Fruit fly (Drosophila melanogaster) whole organism, adult: ENCODE measurements around the gene CG14401.

ENCODE experiments used
- CG11617 ChIP-seq: fragments of 200-800 bp; sonication (Bioruptor generic); optimal IDR thresholded peaks from 2 replicates; lab custom pipeline; 2017; ENCODE audit warnings: mild to moderate bottlenecking, missing biosample characterization, missing genetic modification reagents, missing genetic modification characterization
- CG12768 ChIP-seq: fragments of 200-800 bp; sonication (Bioruptor generic); optimal IDR thresholded peaks from 2 replicates; lab custom pipeline; 2017; ENCODE audit warnings: missing biosample characterization, missing genetic modification characterization, mild to moderate bottlenecking, moderate library complexity, missing genetic modification reagents
- CG14711 ChIP-seq: fragments of 200-800 bp; sonication (Bioruptor generic); optimal IDR thresholded peaks from 2 replicates; lab custom pipeline; 2018; ENCODE audit warnings: missing biosample characterization, mild to moderate bottlenecking, missing genetic modification characterization, moderate library complexity
- CG1620 ChIP-seq: fragments of 200-800 bp; sonication (Bioruptor generic); optimal IDR thresholded peaks from 2 replicates; lab custom pipeline; 2016; ENCODE audit warnings: missing biosample characterization, missing genetic modification characterization
- CG33017 ChIP-seq: fragments of 200-800 bp; sonication (Bioruptor generic); optimal IDR thresholded peaks from 2 replicates; lab custom pipeline; 2018; ENCODE audit warnings: missing biosample characterization, mild to moderate bottlenecking, missing genetic modification characterization, moderate library complexity
- CG5204 ChIP-seq: fragments of 200-800 bp; sonication (Bioruptor generic); optimal IDR thresholded peaks from 2 replicates; lab custom pipeline; 2016; ENCODE audit warnings: missing biosample characterization, missing genetic modification characterization
- CG7045 ChIP-seq: fragments of 200-800 bp; sonication (Bioruptor generic); optimal IDR thresholded peaks from 2 replicates; lab custom pipeline; 2017; ENCODE audit warnings: missing biosample characterization, mild to moderate bottlenecking, missing genetic modification characterization
- CG7101 ChIP-seq: fragments of 200-800 bp; sonication (Bioruptor generic); optimal IDR thresholded peaks from 2 replicates; lab custom pipeline; 2018; ENCODE audit warnings: missing biosample characterization, mild to moderate bottlenecking, missing genetic modification characterization, moderate library complexity
- Clk ChIP-seq: fragments of 200-800 bp; sonication (Bioruptor generic); optimal IDR thresholded peaks from 2 replicates; lab custom pipeline; 2017; ENCODE audit warnings: missing biosample characterization, missing genetic modification characterization
- Crg-1 ChIP-seq: fragments of 200-800 bp; sonication (Bioruptor generic); optimal IDR thresholded peaks from 2 replicates; lab custom pipeline; 2016; ENCODE audit warnings: missing biosample characterization, missing genetic modification characterization
- Hr96 ChIP-seq: fragments of 200-800 bp; sonication (Bioruptor generic); optimal IDR thresholded peaks from 2 replicates; lab custom pipeline; 2016; ENCODE audit warnings: missing biosample characterization, missing genetic modification characterization
- Mnt ChIP-seq: fragments of 200-800 bp; sonication (Bioruptor generic); optimal IDR thresholded peaks from 2 replicates; lab custom pipeline; 2016; ENCODE audit warnings: missing biosample characterization, mild to moderate bottlenecking, missing genetic modification characterization
- bab1 ChIP-seq: fragments of 200-800 bp; sonication (Bioruptor generic); optimal IDR thresholded peaks from 3 replicates; lab custom pipeline; 2019; ENCODE audit warnings: missing biosample characterization, mild to moderate bottlenecking, missing genetic modification characterization, moderate library complexity
- cic ChIP-seq: fragments of 200-800 bp; sonication (Bioruptor generic); optimal IDR thresholded peaks from 2 replicates; lab custom pipeline; 2017; ENCODE audit warnings: missing biosample characterization, mild to moderate bottlenecking, missing genetic modification characterization, moderate library complexity
- cnc ChIP-seq, 2 experiments: fragments of >200 bp; optimal IDR thresholded peaks; 2 replicates each; lab custom pipeline; 2017
- kay ChIP-seq: fragments of 200-800 bp; sonication (Bioruptor generic); peaks from one replicate; lab custom pipeline; 2016; ENCODE audit warnings: missing biosample characterization, missing genetic modification characterization, borderline replicate concordance
- ovo ChIP-seq: fragments of 200-800 bp; sonication (Bioruptor generic); optimal IDR thresholded peaks from 2 replicates; lab custom pipeline; 2016; ENCODE audit warnings: missing biosample characterization, missing genetic modification characterization
- pad ChIP-seq: fragments of 200-800 bp; sonication (Bioruptor generic); optimal IDR thresholded peaks from 3 replicates; lab custom pipeline; 2017; ENCODE audit warnings: missing biosample characterization, missing genetic modification characterization, mild to moderate bottlenecking, moderate library complexity, missing genetic modification reagents
- tj ChIP-seq: fragments of 200-800 bp; sonication (Bioruptor generic); optimal IDR thresholded peaks from 3 replicates; lab custom pipeline; 2017; ENCODE audit warnings: missing biosample characterization, mild to moderate bottlenecking, missing genetic modification characterization, moderate library complexity
- toe ChIP-seq: fragments of 200-800 bp; sonication (Bioruptor generic); optimal IDR thresholded peaks from 2 replicates; lab custom pipeline; 2016; ENCODE audit warnings: missing biosample characterization, missing genetic modification characterization

CG14401 gene

DNA sequence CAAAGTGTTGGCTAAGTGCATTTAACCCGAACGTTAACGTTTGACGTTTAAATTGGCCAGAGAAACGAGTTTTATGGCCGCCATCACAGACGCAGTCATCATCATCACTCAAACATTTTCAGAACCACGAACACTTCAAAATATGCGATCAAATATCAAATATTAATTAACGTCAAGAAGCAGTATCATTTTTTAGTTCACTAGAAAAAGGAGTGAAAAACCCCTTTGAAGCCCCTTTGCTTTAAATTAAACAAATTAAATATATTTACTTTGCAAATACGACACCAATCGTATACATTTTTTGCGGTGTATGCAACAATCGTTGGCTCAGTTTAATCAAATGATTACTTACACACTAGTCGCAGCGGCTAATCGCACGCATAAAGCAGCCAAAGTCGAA, 25.3 kb upstream of the CG14401 start:
- TF ChIP-seq Mnt (GFP tag; lab: Kevin White, UChicago) = no peak
- no peak for TF ChIP-seq CG1620 (GFP tag; lab: Kevin White, UChicago)
- no peak for TF ChIP-seq toe
- no peak for TF ChIP-seq CG5204
- TF ChIP-seq Hr96 (GFP tag; lab: Kevin White, UChicago) = no peak
- TF ChIP-seq CG11617 (GFP tag; lab: Kevin White, UChicago) = no peak
- TF ChIP-seq CG12768 (GFP tag; lab: Kevin White, UChicago) = no peak
- TF ChIP-seq cic (GFP tag; lab: Kevin White, UChicago) = no peak
- no peak for TF ChIP-seq kay (GFP tag; lab: Kevin White, UChicago)
- TF ChIP-seq ovo (GFP tag; lab: Kevin White, UChicago) = no peak
- no peak for TF ChIP-seq CG14711 (tag; lab: Kevin White, UChicago)
- TF ChIP-seq CG7045 (GFP tag; lab: Kevin White, UChicago) = no peak
- TF ChIP-seq cnc (optimal IDR thresholded peaks at IDR 0.05; lab: Kevin White, UChicago) = no peak
- no peak for TF ChIP-seq pad (GFP tag; lab: Kevin White, UChicago)

DNA sequence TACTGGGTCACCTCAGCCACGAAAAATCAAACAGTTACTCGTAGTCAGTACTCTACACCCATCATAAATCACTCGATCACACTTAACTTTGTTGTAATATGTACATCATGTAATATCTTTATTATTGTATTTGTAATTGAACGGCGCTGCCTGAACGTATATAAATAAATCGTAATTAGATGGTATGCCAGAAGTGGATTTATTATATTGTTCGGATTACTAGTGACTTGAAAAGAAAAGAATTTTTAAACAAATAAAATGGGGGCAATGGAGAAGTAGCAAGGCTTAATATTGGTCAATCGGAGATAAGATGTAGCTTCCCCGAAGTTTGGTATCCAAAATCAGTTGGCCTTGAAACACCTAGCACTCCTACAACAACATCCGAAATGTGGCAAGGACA, 20.7 kb upstream of the CG14401 start, which contains the start of gene CG14402:
TSS of gene CG14402 (plus strand) at position 301 of the 400 bp plus-strand sequence.
- TF ChIP-seq CG12768 (GFP tag; lab: Kevin White, UChicago) = no peak
- TF ChIP-seq Mnt (GFP tag; lab: Kevin White, UChicago) = no peak
- no peak for TF ChIP-seq cnc (optimal IDR thresholded peaks at IDR 0.05; lab: Kevin White, UChicago)
- no peak for TF ChIP-seq bab1 (GFP tag; lab: Kevin White, UChicago)
- TF ChIP-seq CG14711 (tag; lab: Kevin White, UChicago) = no peak
- TF ChIP-seq kay (GFP tag; lab: Kevin White, UChicago) = no peak
- TF ChIP-seq Crg-1 = no peak
- no peak for TF ChIP-seq ovo (GFP tag; lab: Kevin White, UChicago)
- no peak for TF ChIP-seq CG11617 (GFP tag; lab: Kevin White, UChicago)
- TF ChIP-seq cic (GFP tag; lab: Kevin White, UChicago) = no peak
- TF ChIP-seq CG5204 = no peak
- TF ChIP-seq CG1620 (GFP tag; lab: Kevin White, UChicago) = no peak
- TF ChIP-seq toe = no peak
- no peak for TF ChIP-seq CG7045 (GFP tag; lab: Kevin White, UChicago)
- no peak for TF ChIP-seq pad (GFP tag; lab: Kevin White, UChicago)

DNA sequence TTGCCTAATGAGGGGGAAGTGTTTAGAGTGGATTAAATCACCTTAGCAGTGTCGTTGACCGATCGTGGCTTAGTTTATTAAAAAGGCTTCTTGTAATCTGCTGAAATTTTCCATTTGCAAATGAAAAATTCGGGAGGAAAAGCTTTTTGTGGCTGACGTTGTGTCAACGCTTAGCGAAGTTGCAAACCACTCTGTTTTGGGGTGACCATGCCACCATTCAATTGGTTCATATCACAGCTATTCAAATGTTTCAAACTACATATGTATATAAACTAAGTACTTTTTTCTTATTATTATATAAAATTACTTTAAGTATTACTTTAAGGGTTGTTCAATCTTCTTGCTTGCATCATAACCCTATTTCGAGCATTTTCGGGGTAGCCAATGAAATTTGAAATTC, 18.1 kb upstream of the CG14401 start:
- TF ChIP-seq Crg-1 (no peak), CG1620 (GFP tag; lab: Kevin White, UChicago) (no peak), Clk (GFP tag; lab: Kevin White, UChicago) (no peak), CG11617 (GFP tag; lab: Kevin White, UChicago) (no peak), toe (no peak), tj (GFP tag; lab: Kevin White, UChicago) (no peak), CG5204 (no peak), bab1 (GFP tag; lab: Kevin White, UChicago) (no peak), Hr96 (GFP tag; lab: Kevin White, UChicago) (no peak), cic (GFP tag; lab: Kevin White, UChicago) (no peak), CG12768 (GFP tag; lab: Kevin White, UChicago) (no peak), kay (GFP tag; lab: Kevin White, UChicago) (no peak), CG7045 (GFP tag; lab: Kevin White, UChicago) (no peak), Mnt (GFP tag; lab: Kevin White, UChicago) (no peak), CG14711 (tag; lab: Kevin White, UChicago) (no peak), pad (GFP tag; lab: Kevin White, UChicago) (no peak), ovo (GFP tag; lab: Kevin White, UChicago) (no peak)

DNA sequence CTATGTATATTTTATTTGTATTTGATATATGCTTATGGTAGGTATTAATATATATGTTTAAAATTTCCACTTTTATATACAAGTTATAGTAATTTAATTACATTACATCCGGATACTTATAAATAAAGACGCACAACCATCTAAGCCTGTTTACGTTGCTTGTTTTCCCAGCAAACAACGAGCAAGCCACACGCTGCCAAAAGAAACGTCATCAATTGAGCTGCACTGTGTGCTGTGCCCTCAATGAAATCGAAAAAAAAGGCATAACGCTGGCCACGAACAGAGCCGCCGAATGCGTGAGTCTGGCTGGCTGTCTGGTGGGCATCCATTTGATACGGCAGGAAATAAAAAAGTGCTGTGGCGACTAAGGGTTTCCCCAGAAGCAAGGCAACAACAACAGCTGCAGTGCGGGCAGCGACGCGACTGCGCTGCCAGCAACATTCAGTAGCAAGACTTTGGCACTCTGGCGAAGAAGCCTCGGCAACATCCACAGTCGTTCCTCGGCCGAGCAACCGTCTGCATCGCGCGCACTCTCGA, 17.5 kb upstream of the CG14401 start, which contains the start of gene twit:
TSS of gene twit (plus strand) at position 487 of the 537 bp plus-strand sequence.
- TF ChIP-seq Mnt (GFP tag; lab: Kevin White, UChicago) (no peak), tj (GFP tag; lab: Kevin White, UChicago) (no peak), CG7101 (no peak), pad (GFP tag; lab: Kevin White, UChicago) (no peak), CG11617 (GFP tag; lab: Kevin White, UChicago) (no peak), cic (GFP tag; lab: Kevin White, UChicago) (no peak), Clk (GFP tag; lab: Kevin White, UChicago) (no peak), Crg-1 (no peak), CG12768 (GFP tag; lab: Kevin White, UChicago) (no peak), CG14711 (tag; lab: Kevin White, UChicago) (no peak), CG33017 (no peak), toe (no peak), Hr96 (GFP tag; lab: Kevin White, UChicago) (no peak), CG7045 (GFP tag; lab: Kevin White, UChicago) (no peak), cnc (optimal IDR thresholded peaks at IDR 0.05; lab: Kevin White, UChicago) (no peak), kay (GFP tag; lab: Kevin White, UChicago) (no peak), ovo (GFP tag; lab: Kevin White, UChicago) (no peak), CG1620 (GFP tag; lab: Kevin White, UChicago) (no peak), bab1 (GFP tag; lab: Kevin White, UChicago) (no peak)

DNA sequence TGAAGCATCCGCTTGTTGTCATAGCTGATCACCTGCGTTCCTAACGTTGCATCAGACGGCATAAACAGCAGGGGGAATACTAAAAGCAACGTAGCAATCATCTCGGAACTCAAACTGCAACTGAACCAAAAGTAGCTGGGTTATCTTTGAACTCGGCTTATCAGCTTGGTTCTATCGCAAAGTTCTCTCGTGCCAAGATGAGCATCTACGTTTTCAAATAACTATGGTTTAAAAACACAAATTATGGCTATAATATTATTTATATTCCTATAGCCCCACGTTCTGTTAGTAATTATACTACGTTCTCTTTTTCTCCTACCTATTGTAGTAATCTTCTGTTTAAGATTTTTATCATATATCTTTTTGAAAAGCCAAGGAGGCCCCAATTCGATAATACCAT, 11.9 kb upstream of the CG14401 start, which contains the start of gene CG14400:
TSS of gene CG14400 (minus strand) at position 101 of the 400 bp plus-strand sequence.
- TF ChIP-seq Hr96 (GFP tag; lab: Kevin White, UChicago) (no peak), bab1 (GFP tag; lab: Kevin White, UChicago) (no peak), CG14711 (tag; lab: Kevin White, UChicago) (no peak), cic (GFP tag; lab: Kevin White, UChicago) (no peak), CG7101 (no peak)
